Worm (Caenorhabditis elegans): Measurements from ENCODE around the gene F16B3.3.

DNA sequence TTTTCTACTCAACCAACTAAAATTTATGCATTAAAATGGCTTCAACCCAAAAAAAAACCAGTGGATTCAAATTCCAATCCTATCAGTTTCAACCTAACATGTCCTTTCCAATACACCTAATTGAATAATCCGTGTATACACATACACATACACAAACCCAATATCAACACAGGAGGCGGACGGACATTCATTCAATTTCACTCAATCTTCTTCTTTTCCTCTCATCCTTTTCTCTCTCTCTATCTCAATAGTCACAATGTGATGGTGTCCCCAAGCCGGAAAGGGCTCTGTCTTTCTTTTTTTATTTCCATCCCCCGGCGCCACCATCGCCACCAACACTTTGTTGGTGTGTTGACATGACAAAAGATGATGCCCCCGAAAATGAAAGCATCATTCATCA is 32.1 kb upstream of the F16B3.3 start:
- TF ChIP-seq nhr-10 (tag; optimal IDR thresholded peaks at IDR 0.05) (no peak), nhr-11 (tag; optimal IDR thresholded peaks at IDR 0.05) (no peak), pha-4 (GFP tag; IDR thresholded peaks at IDR 0.05) (no peak), pha-4 (tag; optimal IDR thresholded peaks at IDR 0.05) (no peak), R02D3.7 (tag; optimal IDR thresholded peaks at IDR 0.05) (no peak), skn-1 (tag; optimal IDR thresholded peaks at IDR 0.05) (no peak), unc-39 (tag; optimal IDR thresholded peaks at IDR 0.05) (no peak), pqm-1 (tag; optimal IDR thresholded peaks at IDR 0.05) (no peak), ama-1 (optimal IDR thresholded peaks at IDR 0.05) (no peak), dpl-1 (GFP tag; optimal IDR thresholded peaks at IDR 0.05) (no peak), daf-19 (GFP tag; conservative IDR thresholded peaks at IDR 0.05) (no peak)
